Worm (Caenorhabditis elegans) whole organism, late embryonic: ENCODE results near the gene srx-56.

Source experiments
- C08G9.2 ChIP-seq: sonication (generic microtip); optimal IDR thresholded peaks from 2 replicates; lab custom pipeline; 2016; ENCODE audit warnings: mild to moderate bottlenecking, missing genetic modification characterization, moderate library complexity, missing compliant biosample characterization
- F13H6.1 ChIP-seq: sonication (generic microtip); optimal IDR thresholded peaks from 2 replicates; lab custom pipeline; 2016; ENCODE audit warnings: missing genetic modification characterization, missing compliant biosample characterization
- Y22D7AL.16 ChIP-seq: sonication (generic microtip); optimal IDR thresholded peaks from 2 replicates; lab custom pipeline; 2016; ENCODE audit warnings: missing genetic modification characterization, missing compliant biosample characterization
- ama-1 ChIP-seq: fragments of 150-350 bp; optimal IDR thresholded peaks from 2 replicates; lab custom pipeline; 2014
- ceh-22 ChIP-seq: sonication (generic microtip); optimal IDR thresholded peaks from 2 replicates; lab custom pipeline; 2017; ENCODE audit warnings: missing biosample characterization, missing genetic modification characterization
- ceh-24 ChIP-seq: sonication (generic microtip); optimal IDR thresholded peaks from 2 replicates; lab custom pipeline; 2016; ENCODE audit warnings: mild to moderate bottlenecking, missing genetic modification characterization, missing compliant biosample characterization
- ceh-34 ChIP-seq: sonication (generic microtip); optimal IDR thresholded peaks from 2 replicates; lab custom pipeline; 2016; ENCODE audit warnings: mild to moderate bottlenecking, missing genetic modification characterization, missing compliant biosample characterization
- ceh-9 ChIP-seq: sonication (generic microtip); optimal IDR thresholded peaks from 2 replicates; lab custom pipeline; 2016; ENCODE audit warnings: mild to moderate bottlenecking, missing genetic modification characterization, inconsistent platforms, missing compliant biosample characterization
- che-1 ChIP-seq: sonication (generic microtip); optimal IDR thresholded peaks from 2 replicates; lab custom pipeline; 2016; ENCODE audit warnings: mild to moderate bottlenecking, missing genetic modification characterization, missing compliant biosample characterization
- dve-1 ChIP-seq: sonication (generic microtip); optimal IDR thresholded peaks from 2 replicates; lab custom pipeline; 2017; ENCODE audit warnings: antibody characterized with exemption, mild to moderate bottlenecking, missing genetic modification characterization, missing compliant biosample characterization
- elt-2 ChIP-seq: sonication (generic microtip); optimal IDR thresholded peaks from 2 replicates; lab custom pipeline; 2016; ENCODE audit warnings: missing genetic modification reagents, missing genetic modification characterization, missing compliant biosample characterization
- elt-4 ChIP-seq: sonication (generic microtip); optimal IDR thresholded peaks from 2 replicates; lab custom pipeline; 2016; ENCODE audit warnings: missing genetic modification characterization, missing compliant biosample characterization
- ets-4 ChIP-seq: sonication (generic microtip); optimal IDR thresholded peaks from 2 replicates; lab custom pipeline; 2016; ENCODE audit warnings: missing genetic modification characterization, missing compliant biosample characterization
- eyg-1 ChIP-seq: sonication (generic microtip); optimal IDR thresholded peaks from 2 replicates; lab custom pipeline; 2016; ENCODE audit warnings: missing genotype, missing genetic modification characterization, missing compliant biosample characterization
- fax-1 ChIP-seq: sonication (generic microtip); optimal IDR thresholded peaks from 2 replicates; lab custom pipeline; 2016; ENCODE audit warnings: missing genotype, missing genetic modification characterization, missing compliant biosample characterization
- fkh-10 ChIP-seq: fragments of 150-350 bp; optimal IDR thresholded peaks from 2 replicates; lab custom pipeline; 2014; ENCODE audit warnings: missing biosample characterization, missing genetic modification reagents, missing genetic modification characterization
- hlh-13 ChIP-seq: fragments of 200-800 bp; sonication (Bioruptor generic); optimal IDR thresholded peaks from 2 replicates; lab custom pipeline; 2018; ENCODE audit warnings: mild to moderate bottlenecking, missing genetic modification characterization, missing compliant biosample characterization
- hlh-15 ChIP-seq: sonication (generic microtip); optimal IDR thresholded peaks from 2 replicates; lab custom pipeline; 2016; ENCODE audit warnings: missing genetic modification characterization, missing compliant biosample characterization
- hlh-8 ChIP-seq: sonication (generic microtip); optimal IDR thresholded peaks from 2 replicates; lab custom pipeline; 2016; ENCODE audit warnings: missing genotype, missing genetic modification characterization, missing compliant biosample characterization
- lin-11 ChIP-seq: fragments of 200-800 bp; sonication (Bioruptor generic); optimal IDR thresholded peaks from 2 replicates; lab custom pipeline; 2018; ENCODE audit warnings: mild to moderate bottlenecking, missing genetic modification characterization, missing compliant biosample characterization
- mec-3 ChIP-seq: sonication (generic microtip); optimal IDR thresholded peaks from 2 replicates; lab custom pipeline; 2016; ENCODE audit warnings: borderline replicate concordance, missing genetic modification characterization, missing compliant biosample characterization
- nhr-11 ChIP-seq: fragments of 150-350 bp; optimal IDR thresholded peaks from 2 replicates; lab custom pipeline; 2014; ENCODE audit warnings: missing biosample characterization, missing genetic modification characterization
- nhr-232 ChIP-seq: sonication (generic microtip); optimal IDR thresholded peaks from 2 replicates; lab custom pipeline; 2016; ENCODE audit warnings: missing genetic modification characterization, missing compliant biosample characterization
- npax-4 ChIP-seq: sonication (generic microtip); optimal IDR thresholded peaks from 2 replicates; lab custom pipeline; 2016; ENCODE audit warnings: missing genetic modification characterization, missing compliant biosample characterization
- odd-2 ChIP-seq: sonication (generic microtip); optimal IDR thresholded peaks from 2 replicates; lab custom pipeline; 2017; ENCODE audit warnings: antibody characterized with exemption, mild to moderate bottlenecking, missing genetic modification characterization, missing compliant biosample characterization
- pat-9 ChIP-seq: fragments of 200-800 bp; sonication (Bioruptor generic); optimal IDR thresholded peaks from 2 replicates; lab custom pipeline; 2018; ENCODE audit warnings: mild to moderate bottlenecking, missing genetic modification characterization, moderate library complexity, missing compliant biosample characterization
- pqm-1 ChIP-seq: sonication (generic microtip); optimal IDR thresholded peaks from 2 replicates; lab custom pipeline; 2016; ENCODE audit warnings: missing genetic modification characterization, missing compliant biosample characterization
- pros-1 ChIP-seq: fragments of 150-350 bp; optimal IDR thresholded peaks from 2 replicates; lab custom pipeline; 2014; ENCODE audit warnings: missing biosample characterization, missing genetic modification reagents, missing genetic modification characterization
- rnt-1 ChIP-seq: sonication (generic microtip); optimal IDR thresholded peaks from 2 replicates; lab custom pipeline; 2016; ENCODE audit warnings: missing genetic modification characterization, missing compliant biosample characterization
- syd-9 ChIP-seq: sonication (generic microtip); optimal IDR thresholded peaks from 2 replicates; lab custom pipeline; 2016; ENCODE audit warnings: mild to moderate bottlenecking, missing genetic modification characterization, moderate library complexity, missing compliant biosample characterization
- tbx-7 ChIP-seq: sonication (generic microtip); optimal IDR thresholded peaks from 2 replicates; lab custom pipeline; 2016; ENCODE audit warnings: missing genotype, missing genetic modification characterization, missing compliant biosample characterization
- ttx-3 ChIP-seq: sonication (generic microtip); optimal IDR thresholded peaks from 2 replicates; lab custom pipeline; 2016; ENCODE audit warnings: missing genetic modification reagents, missing genetic modification characterization, missing compliant biosample characterization
- unc-3 ChIP-seq, 2 experiments: fragments of 200-800 bp in 1 of 2; sonication (Bioruptor generic) in 1 of 2; sonication (generic microtip) in 1 of 2; conservative IDR thresholded peaks in 1 of 2; optimal IDR thresholded peaks in 1 of 2; 2 replicates each; pipeline versions ENCODE4 v1.3.6 to Lab custom; 2016 to 2022; ENCODE audit warnings: missing compliant biosample characterization in 2 of 2, missing genetic modification characterization in 2 of 2, missing genetic modification reagents in 1 of 2
- unc-55 ChIP-seq: sonication (generic microtip); optimal IDR thresholded peaks from 2 replicates; lab custom pipeline; 2017; ENCODE audit warnings: missing biosample characterization, missing genetic modification reagents, missing genetic modification characterization

The srx-56 gene

DNA sequence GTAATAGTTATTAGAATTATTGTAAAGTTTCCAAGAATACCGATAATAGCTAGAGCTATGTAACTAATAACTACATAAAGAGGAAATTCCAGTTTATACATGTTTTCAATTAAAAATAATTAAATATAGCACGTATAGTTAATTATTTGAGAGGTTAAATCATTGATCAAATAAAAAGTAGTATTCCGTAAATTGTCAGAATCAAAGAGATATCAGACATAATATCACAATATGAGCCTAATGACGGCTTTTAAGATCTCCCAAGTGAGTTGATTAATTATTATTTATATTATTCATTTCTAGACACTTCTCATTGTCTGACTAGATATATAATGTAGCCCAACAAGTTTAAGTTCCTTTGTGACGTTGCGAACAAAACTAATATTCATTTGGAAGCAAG, 5.2 kb downstream of the srx-56 start, which contains the start of gene srsx-24:
TSS of gene srsx-24 (minus strand) at position 101 of the 400 bp plus-strand sequence.
- TF ChIP-seq unc-55 (GFP tag; lab: Kevin White, UChicago) (no peak), ama-1 (no peak), nhr-232 (no peak), ceh-22 (tag; lab: Kevin White, UChicago) (no peak), fkh-10 (GFP tag; lab: Kevin White, UChicago) (no peak), hlh-15 (no peak), rnt-1 (tag; lab: Kevin White, UChicago) (no peak), elt-2 (tag; lab: Kevin White, UChicago) (no peak), syd-9 (tag; lab: Kevin White, UChicago) (no peak), tbx-7 (tag; lab: Kevin White, UChicago) (no peak), npax-4 (no peak), ceh-24 (no peak)

DNA sequence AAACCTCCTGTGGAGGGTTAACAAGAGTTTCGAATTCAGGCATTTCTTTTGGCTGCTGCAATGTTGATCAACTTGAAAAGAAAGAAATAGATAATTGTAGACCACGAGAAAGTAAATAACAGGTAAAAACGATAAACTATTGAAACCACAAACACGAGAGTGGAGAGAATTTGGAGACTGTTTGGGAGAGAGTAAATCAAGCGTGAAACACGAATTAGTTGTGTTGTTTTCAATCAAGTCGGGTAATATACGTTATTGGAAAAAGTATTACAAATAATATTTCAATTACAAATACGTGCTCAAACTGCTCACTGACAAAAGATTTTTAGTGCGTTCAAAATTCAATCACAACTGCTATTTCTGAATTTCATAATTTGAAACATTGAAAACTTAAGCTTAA, 6.8 kb downstream of the srx-56 start, which contains the start of gene C03G6.17:
TSS of gene C03G6.17 (minus strand) at position 101 of the 400 bp plus-strand sequence.
- TF ChIP-seq pat-9 (tag; lab: Kevin White, UChicago) (no peak), che-1 (tag; lab: Kevin White, UChicago) (no peak), pros-1 (tag; lab: Kevin White, UChicago) (no peak), rnt-1 (tag; lab: Kevin White, UChicago) (no peak), dve-1 (tag; lab: Kevin White, UChicago) (no peak), ceh-34 (tag; lab: Kevin White, UChicago) (no peak), Y22D7AL.16 (tag; lab: Kevin White, UChicago) (no peak), unc-55 (GFP tag; lab: Kevin White, UChicago) (no peak), nhr-11 (no peak), syd-9 (tag; lab: Kevin White, UChicago) (no peak), fax-1 (tag; lab: Kevin White, UChicago) (no peak)

DNA sequence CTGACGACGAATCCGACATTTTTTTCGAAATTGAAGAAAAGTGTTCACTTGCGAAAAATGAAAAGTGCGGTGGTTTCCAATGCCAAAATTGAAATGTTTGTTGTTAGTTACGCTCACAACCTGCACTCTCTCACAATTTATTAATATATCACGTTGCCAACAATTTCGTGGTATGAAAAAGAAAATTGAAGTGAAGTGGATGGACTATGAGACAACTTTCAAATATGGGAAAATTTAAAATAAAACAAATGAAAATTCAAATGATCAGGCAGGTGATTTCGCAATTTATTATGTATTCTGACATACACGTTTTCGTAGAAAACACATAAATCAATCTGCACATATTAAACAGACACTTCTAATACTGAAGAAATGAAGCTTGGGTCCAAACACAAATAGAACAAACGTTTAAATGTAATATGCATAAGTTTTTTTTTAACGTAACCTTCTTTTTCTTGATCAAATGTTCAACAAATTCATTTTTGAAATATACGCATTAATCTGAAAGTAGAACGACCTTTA, 11.9 kb downstream of the srx-56 start, which contains the start of gene srp-6:
TSS of gene srp-6 (minus strand) at position 51 of the 522 bp plus-strand sequence.
- no peak for TF ChIP-seq ttx-3
- no peak for TF ChIP-seq hlh-8 (tag; lab: Kevin White, UChicago)
- no peak for TF ChIP-seq ets-4 (tag; lab: Kevin White, UChicago)
- TF ChIP-seq hlh-13: no peak
- no peak for TF ChIP-seq lin-11 (tag; lab: Kevin White, UChicago)
- TF ChIP-seq mec-3 (tag; lab: Kevin White, UChicago): no peak
- no peak for TF ChIP-seq rnt-1 (tag; lab: Kevin White, UChicago)
- no peak for TF ChIP-seq elt-4 (tag; lab: Kevin White, UChicago)
- TF ChIP-seq eyg-1: no peak
- TF ChIP-seq dve-1 (tag; lab: Kevin White, UChicago): no peak
- TF ChIP-seq odd-2: no peak
- no peak for TF ChIP-seq Y22D7AL.16 (tag; lab: Kevin White, UChicago)
- no peak for TF ChIP-seq ceh-9 (tag; lab: Kevin White, UChicago)
- no peak for TF ChIP-seq unc-3 (GFP tag; conservative IDR thresholded peaks at IDR 0.05; lab: Robert Waterston, UW)
- TF ChIP-seq unc-3 (tag; optimal IDR thresholded peaks at IDR 0.05; lab: Kevin White, UChicago): no peak
- no peak for TF ChIP-seq pqm-1 (tag; lab: Kevin White, UChicago)
- no peak for TF ChIP-seq C08G9.2 (tag; lab: Kevin White, UChicago)
- TF ChIP-seq pat-9 (tag; lab: Kevin White, UChicago): no peak
- no peak for TF ChIP-seq fkh-10 (GFP tag; lab: Kevin White, UChicago)

ce11 chrV:7387755-7388154, 13.6 kb downstream of the srx-56 start, which contains the start of gene C02H6.3:
TSS of gene C02H6.3 (minus strand) at chrV:7387855.
- TF ChIP-seq elt-4 (tag; lab: Kevin White, UChicago): no peak
- TF ChIP-seq F13H6.1 (tag; lab: Kevin White, UChicago): no peak
